Fruit fly (Drosophila melanogaster): ENCODE data around the gene CG6999.

CG6999 gene

dm6 chrX:9103308-9104185 lies 15.4 kb downstream of the CG6999 start, which contains the start of gene CG7766 (continued):
- TF ChIP-seq CG15011 (GFP tag; optimal IDR thresholded peaks at IDR 0.05) = no peak
- no peak for TF ChIP-seq unpg (GFP tag; optimal IDR thresholded peaks at IDR 0.05)
- TF ChIP-seq ttk (GFP tag; IDR thresholded peaks at IDR 0.05) = no peak
- peak; percentile 25 for TF ChIP-seq stwl (tag; optimal IDR thresholded peaks at IDR 0.05)
- TF ChIP-seq zfh1 (GFP tag; IDR thresholded peaks at IDR 0.05) = no peak
- TF ChIP-seq CG13894 (tag; optimal IDR thresholded peaks at IDR 0.05) = no peak
- no peak for TF ChIP-seq ind (GFP tag; optimal IDR thresholded peaks at IDR 0.05)
- TF ChIP-seq Hr39 (optimal IDR thresholded peaks at IDR 0.05) = no peak
- TF ChIP-seq CG32767 (GFP tag; IDR thresholded peaks at IDR 0.05) = no peak
- TF ChIP-seq CG30020 (tag; optimal IDR thresholded peaks at IDR 0.05) = no peak
- no peak for TF ChIP-seq Fer1 (GFP tag; optimal IDR thresholded peaks at IDR 0.05)
- no peak for TF ChIP-seq CG4820 (GFP tag; optimal IDR thresholded peaks at IDR 0.05)
- TF ChIP-seq lilli (GFP tag; optimal IDR thresholded peaks at IDR 0.05) = no peak
- TF ChIP-seq tap (tag; optimal IDR thresholded peaks at IDR 0.05) = no peak
- no peak for TF ChIP-seq CG10321 (GFP tag; IDR thresholded peaks at IDR 0.05)
- no peak for TF ChIP-seq ci (GFP tag; IDR thresholded peaks at IDR 0.05)
- no peak for TF ChIP-seq Chrac-16 (GFP tag; optimal IDR thresholded peaks at IDR 0.05)
- no peak for TF ChIP-seq sna (GFP tag; IDR thresholded peaks at IDR 0.05; ENCODE audit: partially characterized antibody)
- no peak for TF ChIP-seq al (GFP tag; IDR thresholded peaks at IDR 0.05)
- TF ChIP-seq Max (GFP tag; optimal IDR thresholded peaks at IDR 0.05) = no peak
- peak; percentile 21 for TF ChIP-seq Myb (GFP tag; optimal IDR thresholded peaks at IDR 0.05)
- TF ChIP-seq vnd (GFP tag; IDR thresholded peaks at IDR 0.05; ENCODE audit: partially characterized antibody) = no peak
- no peak for TF ChIP-seq Antp (GFP tag; optimal IDR thresholded peaks at IDR 0.05)
- no peak for TF ChIP-seq CG11093 (GFP tag; IDR thresholded peaks at IDR 0.05)
- TF ChIP-seq CG12744 (GFP tag; optimal IDR thresholded peaks at IDR 0.05) = no peak
- no peak for TF ChIP-seq Lim3 (GFP tag; IDR thresholded peaks at IDR 0.05)
- peak; percentile 25 for TF ChIP-seq CTCF (GFP tag; optimal IDR thresholded peaks at IDR 0.05)
- TF ChIP-seq CG7839 (tag; optimal IDR thresholded peaks at IDR 0.05) = no peak
- TF ChIP-seq CG11247 (GFP tag; IDR thresholded peaks at IDR 0.05) = no peak
- no peak for TF ChIP-seq CG3163 (GFP tag; optimal IDR thresholded peaks at IDR 0.05)
- TF ChIP-seq CG2116 (GFP tag; optimal IDR thresholded peaks at IDR 0.05) = peak; percentile 13
- no peak for TF ChIP-seq CG8388 (GFP tag; optimal IDR thresholded peaks at IDR 0.05)
- no peak for TF ChIP-seq bigmax (GFP tag; optimal IDR thresholded peaks at IDR 0.05)
- TF ChIP-seq lmd (GFP tag; IDR thresholded peaks at IDR 0.05) = no peak
- TF ChIP-seq CG34376 (GFP tag; optimal IDR thresholded peaks at IDR 0.05) = no peak
- TF ChIP-seq Vsx1 (GFP tag; optimal IDR thresholded peaks at IDR 0.05) = no peak
- no peak for TF ChIP-seq Hr78 (GFP tag; optimal IDR thresholded peaks at IDR 0.05)
- no peak for TF ChIP-seq CG18011 (GFP tag; optimal IDR thresholded peaks at IDR 0.05)
- no peak for TF ChIP-seq CG4282 (GFP tag; optimal IDR thresholded peaks at IDR 0.05)
- TF ChIP-seq Poxn (GFP tag; IDR thresholded peaks at IDR 0.05) = no peak
- no peak for TF ChIP-seq Mad (GFP tag; optimal IDR thresholded peaks at IDR 0.05)
- TF ChIP-seq CG12942 (GFP tag; optimal IDR thresholded peaks at IDR 0.05) = no peak
- no peak for TF ChIP-seq Sox102F (GFP tag; optimal IDR thresholded peaks at IDR 0.05)
- no peak for TF ChIP-seq fu2 (GFP tag; optimal IDR thresholded peaks at IDR 0.05)
- TF ChIP-seq Ssrp (tag; optimal IDR thresholded peaks at IDR 0.05) = no peak
- no peak for TF ChIP-seq CG13775 (GFP tag; optimal IDR thresholded peaks at IDR 0.05)
- no peak for TF ChIP-seq Ets97D (GFP tag; optimal IDR thresholded peaks at IDR 0.05)
- TF ChIP-seq gt (GFP tag; IDR thresholded peaks at IDR 0.05) = no peak
- no peak for TF ChIP-seq Camta (GFP tag; optimal IDR thresholded peaks at IDR 0.05)
- no peak for TF ChIP-seq sisA (GFP tag; IDR thresholded peaks at IDR 0.05)
- TF ChIP-seq seq (GFP tag; IDR thresholded peaks at IDR 0.05) = no peak

All from whole organism, embryonic.